Worm (Caenorhabditis elegans) whole organism, young adult: ENCODE measurements around the gene T25B2.4.

Experiments
- B0019.2 ChIP-seq: fragments of 200-800 bp; sonication (Bioruptor generic); conservative IDR thresholded peaks from 2 replicates; pipeline ENCODE4 v1.3.6; 2022; ENCODE audit warnings: missing genetic modification reagents, missing genetic modification characterization, missing compliant biosample characterization
- B0261.1 ChIP-seq: sonication (generic microtip); optimal IDR thresholded peaks from 2 replicates; lab custom pipeline; 2016; ENCODE audit warnings: mild to moderate bottlenecking, missing genetic modification characterization, moderate library complexity, missing compliant biosample characterization
- F22D6.2 ChIP-seq: sonication (generic microtip); optimal IDR thresholded peaks from 2 replicates; lab custom pipeline; 2016; ENCODE audit warnings: mild to moderate bottlenecking, missing genetic modification characterization, missing compliant biosample characterization
- F37B4.10 ChIP-seq: fragments of 200-800 bp; sonication (Bioruptor generic); IDR thresholded peaks from 2 replicates; pipeline ENCODE4 v1.3.6; 2022; ENCODE audit warnings: missing genetic modification characterization, missing compliant biosample characterization
- F39B2.1 ChIP-seq: fragments of 200-800 bp; sonication (Bioruptor generic); IDR thresholded peaks from 2 replicates; pipeline ENCODE4 v1.3.6; 2022; ENCODE audit warnings: missing genetic modification reagents, missing genetic modification characterization, missing compliant biosample characterization
- F57C9.4 ChIP-seq: sonication (generic microtip); optimal IDR thresholded peaks from 2 replicates; lab custom pipeline; 2017; ENCODE audit warnings: mild to moderate bottlenecking, missing genetic modification characterization, missing compliant biosample characterization
- K11D2.4 ChIP-seq: fragments of 200-800 bp; sonication (Bioruptor generic); IDR thresholded peaks from 2 replicates; pipeline ENCODE4 v1.3.6; 2022; ENCODE audit warnings: missing genetic modification reagents, missing genetic modification characterization, missing compliant biosample characterization
- Y53F4B.3 ChIP-seq: fragments of 200-800 bp; sonication (Bioruptor generic); IDR thresholded peaks from 2 replicates; pipeline ENCODE4 v1.3.6; 2022; ENCODE audit warnings: missing genetic modification reagents, missing genetic modification characterization, missing compliant biosample characterization
- Y56A3A.18 ChIP-seq: fragments of 200-800 bp; sonication (Bioruptor generic); IDR thresholded peaks from 2 replicates; pipeline ENCODE4 v1.3.6; 2022; ENCODE audit warnings: missing genetic modification reagents, missing genetic modification characterization, missing compliant biosample characterization
- Y79H2A.3 ChIP-seq: fragments of 200-800 bp; sonication (Bioruptor generic); conservative IDR thresholded peaks from 2 replicates; pipeline ENCODE4 v1.3.6; 2022; ENCODE audit warnings: missing genetic modification reagents, missing genetic modification characterization, missing compliant biosample characterization
- aptf-3 ChIP-seq: fragments of 200-800 bp; sonication (Bioruptor generic); IDR thresholded peaks from 2 replicates; pipeline ENCODE4 v1.3.6; 2022; ENCODE audit warnings: missing genetic modification characterization, missing compliant biosample characterization
- athp-1 ChIP-seq: sonication (generic microtip); optimal IDR thresholded peaks from 2 replicates; lab custom pipeline; 2017; ENCODE audit warnings: mild to moderate bottlenecking, missing genetic modification characterization, missing compliant biosample characterization
- ceh-91 ChIP-seq: fragments of 200-800 bp; sonication (Bioruptor generic); IDR thresholded peaks from 2 replicates; pipeline ENCODE4 v1.3.6; 2022; ENCODE audit warnings: missing genetic modification reagents, missing genetic modification characterization, missing compliant biosample characterization
- die-1 ChIP-seq: sonication (generic microtip); optimal IDR thresholded peaks from 2 replicates; lab custom pipeline; 2016; ENCODE audit warnings: missing genotype, mild to moderate bottlenecking, missing genetic modification characterization, missing compliant biosample characterization
- efl-1 ChIP-seq: fragments of 150-350 bp; optimal IDR thresholded peaks from 2 replicates; lab custom pipeline; 2014; ENCODE audit warnings: missing biosample characterization, missing genetic modification reagents, missing genetic modification characterization
- egl-18 ChIP-seq: fragments of 200-800 bp; sonication (Bioruptor generic); IDR thresholded peaks from 2 replicates; pipeline ENCODE4 v1.3.6; 2022; ENCODE audit warnings: missing genetic modification reagents, missing genetic modification characterization, missing compliant biosample characterization
- egl-44 ChIP-seq: fragments of 200-800 bp; sonication (Bioruptor generic); IDR thresholded peaks from 2 replicates; pipeline ENCODE4 v1.3.6; 2022; ENCODE audit warnings: missing genetic modification reagents, missing genetic modification characterization, missing compliant biosample characterization
- egrh-3 ChIP-seq: fragments of 200-800 bp; sonication (Bioruptor generic); IDR thresholded peaks from 2 replicates; pipeline ENCODE4 v1.3.6; 2022; ENCODE audit warnings: missing genetic modification reagents, missing genetic modification characterization, missing compliant biosample characterization
- gei-17 ChIP-seq: fragments of 200-800 bp; sonication (Bioruptor generic); optimal IDR thresholded peaks from 2 replicates; lab custom pipeline; 2018; ENCODE audit warnings: mild to moderate bottlenecking, missing genetic modification characterization, missing compliant biosample characterization
- him-1 ChIP-seq: sonication (generic microtip); optimal IDR thresholded peaks from 2 replicates; lab custom pipeline; 2016; ENCODE audit warnings: missing genotype, missing genetic modification reagents, missing genetic modification characterization, missing compliant biosample characterization
- hlh-26 ChIP-seq: fragments of 200-800 bp; sonication (Bioruptor generic); conservative IDR thresholded peaks from 2 replicates; pipeline ENCODE4 v1.3.6; 2022; ENCODE audit warnings: missing genetic modification reagents, missing genetic modification characterization, missing compliant biosample characterization
- hmg-1.2 ChIP-seq: fragments of 200-800 bp; sonication (Bioruptor generic); IDR thresholded peaks from 2 replicates; pipeline ENCODE4 v1.3.6; 2022; ENCODE audit warnings: missing genetic modification reagents, missing genetic modification characterization, missing compliant biosample characterization
- hrde-1 ChIP-seq: sonication (generic microtip); optimal IDR thresholded peaks from 2 replicates; lab custom pipeline; 2016; ENCODE audit warnings: missing genetic modification characterization, mild to moderate bottlenecking, missing compliant biosample characterization, moderate library complexity, missing genotype, missing genetic modification reagents, borderline replicate concordance
- lag-1 ChIP-seq: fragments of 200-800 bp; sonication (Bioruptor generic); IDR thresholded peaks from 2 replicates; pipeline ENCODE4 v1.3.6; 2022; ENCODE audit warnings: missing genetic modification reagents, missing genetic modification characterization, missing compliant biosample characterization
- lin-35 ChIP-seq, 3 experiments: fragments of 150-350 bp in 2 of 3; sonication (generic microtip) in 1 of 3; optimal IDR thresholded peaks; 2 replicates each; lab custom pipeline; 2014 to 2018; ENCODE audit warnings: missing biosample characterization in 3 of 3, missing genetic modification characterization in 3 of 3, missing genetic modification reagents in 3 of 3
- madf-10 ChIP-seq: sonication (generic microtip); optimal IDR thresholded peaks from 2 replicates; lab custom pipeline; 2016; ENCODE audit warnings: mild to moderate bottlenecking, missing genetic modification characterization, missing compliant biosample characterization
- madf-6 ChIP-seq: fragments of 200-800 bp; sonication (Bioruptor generic); IDR thresholded peaks from 2 replicates; pipeline ENCODE4 v1.3.6; 2022; ENCODE audit warnings: missing genetic modification reagents, missing genetic modification characterization, missing compliant biosample characterization
- mcd-1 ChIP-seq: fragments of 200-800 bp; sonication (Bioruptor generic); IDR thresholded peaks from 2 replicates; pipeline ENCODE4 v1.3.6; 2022; ENCODE audit warnings: missing genetic modification reagents, missing genetic modification characterization, missing compliant biosample characterization
- mel-28 ChIP-seq: sonication (generic microtip); optimal IDR thresholded peaks from 2 replicates; lab custom pipeline; 2016; ENCODE audit warnings: borderline replicate concordance, mild to moderate bottlenecking, missing genetic modification characterization, missing compliant biosample characterization
- nfya-1 ChIP-seq: sonication (generic microtip); optimal IDR thresholded peaks from 2 replicates; lab custom pipeline; 2017; ENCODE audit warnings: antibody characterized with exemption, missing compliant biosample characterization, missing genetic modification characterization, borderline replicate concordance; ENCODE audit not compliant: insufficient read depth
- nfyb-1 ChIP-seq: fragments of 200-800 bp; sonication (Bioruptor generic); IDR thresholded peaks from 2 replicates; pipeline ENCODE4 v1.3.6; 2022; ENCODE audit warnings: missing genetic modification reagents, missing genetic modification characterization, missing compliant biosample characterization
- pha-4 ChIP-seq: fragments of 150-350 bp; sonication (generic microtip); optimal IDR thresholded peaks from 2 replicates; lab custom pipeline; 2014; ENCODE audit warnings: missing biosample characterization, missing genetic modification reagents, missing genetic modification characterization
- rcor-1 ChIP-seq: fragments of 200-800 bp; sonication (Bioruptor generic); IDR thresholded peaks from 2 replicates; pipeline ENCODE4 v1.3.6; 2022; ENCODE audit warnings: missing genetic modification reagents, missing genetic modification characterization, missing compliant biosample characterization
- sea-2 ChIP-seq: fragments of 200-800 bp; sonication (Bioruptor generic); IDR thresholded peaks from 2 replicates; pipeline ENCODE4 v1.3.6; 2022; ENCODE audit warnings: missing genetic modification characterization, missing compliant biosample characterization
- snpc-3.4 ChIP-seq: sonication (generic microtip); optimal IDR thresholded peaks from 2 replicates; lab custom pipeline; 2017; ENCODE audit warnings: missing genetic modification characterization, mild to moderate bottlenecking, missing compliant biosample characterization, antibody characterized with exemption, moderate library complexity, missing genotype, missing genetic modification reagents
- somi-1 ChIP-seq: fragments of 200-800 bp; sonication (Bioruptor generic); optimal IDR thresholded peaks from 2 replicates; lab custom pipeline; 2018; ENCODE audit warnings: mild to moderate bottlenecking, missing genetic modification characterization, missing compliant biosample characterization
- tlf-1 ChIP-seq: fragments of 200-800 bp; sonication (Bioruptor generic); optimal IDR thresholded peaks from 2 replicates; lab custom pipeline; 2018; ENCODE audit warnings: mild to moderate bottlenecking, missing genetic modification characterization, missing compliant biosample characterization
- xnd-1 ChIP-seq: sonication (generic microtip); optimal IDR thresholded peaks from 2 replicates; lab custom pipeline; 2016; ENCODE audit warnings: missing genotype, missing genetic modification reagents, missing genetic modification characterization, missing compliant biosample characterization
- zfh-2 ChIP-seq: fragments of 200-800 bp; sonication (Bioruptor generic); conservative IDR thresholded peaks from 2 replicates; pipeline ENCODE4 v1.3.6; 2022; ENCODE audit warnings: missing genetic modification reagents, missing genetic modification characterization, missing compliant biosample characterization

The T25B2.4 gene

ce11 chrX:6180293-6180692, 2.2 kb downstream of the T25B2.4 start, which contains the start of gene T13C5.7:
Gene T13C5.7 (plus strand): TSS chrX:6180593.
- TF ChIP-seq snpc-3.4 (tag; lab: Kevin White, UChicago) (no peak), Y56A3A.18 (GFP tag; lab: Robert Waterston, UW) (no peak), athp-1 (tag; lab: Kevin White, UChicago) (no peak), F22D6.2 (no peak), him-1 (tag; lab: Kevin White, UChicago) (no peak), Y79H2A.3 (GFP tag; lab: Robert Waterston, UW) (no peak), die-1 (tag; lab: Kevin White, UChicago) (no peak), madf-6 (GFP tag; lab: Robert Waterston, UW) (no peak), xnd-1 (tag; lab: Kevin White, UChicago) (no peak), rcor-1 (GFP tag; lab: Robert Waterston, UW) (no peak), lin-35 (GFP tag; optimal IDR thresholded peaks at IDR 0.05; lab: Kevin White, UChicago) (no peak), egl-44 (no peak), mel-28 (tag; lab: Kevin White, UChicago) (no peak), aptf-3 (GFP tag; lab: Robert Waterston, UW) (no peak), hmg-1.2 (GFP tag; lab: Robert Waterston, UW) (no peak), ceh-91 (GFP tag; lab: Robert Waterston, UW) (no peak), madf-10 (no peak), B0261.1 (no peak)

- TF ChIP-seq F37B4.10 (GFP tag; lab: Robert Waterston, UW) (no peak), hrde-1 (no peak), F57C9.4 (no peak), Y53F4B.3 (GFP tag; lab: Robert Waterston, UW) (no peak), hlh-26 (GFP tag; lab: Robert Waterston, UW) (no peak), sea-2 (GFP tag; lab: Robert Waterston, UW) (no peak), gei-17 (GFP tag; lab: Kevin White, UChicago) (no peak), ceh-91 (GFP tag; lab: Robert Waterston, UW) (no peak), pha-4 (no peak), egl-18 (GFP tag; lab: Robert Waterston, UW) (no peak), tlf-1 (GFP tag; lab: Kevin White, UChicago) (no peak), egrh-3 (GFP tag; lab: Robert Waterston, UW) (no peak), mcd-1 (GFP tag; lab: Robert Waterston, UW) (no peak), B0019.2 (GFP tag; lab: Robert Waterston, UW) (no peak), nfyb-1 (no peak), aptf-3 (GFP tag; lab: Robert Waterston, UW) (no peak), lag-1 (GFP tag; lab: Robert Waterston, UW) (no peak), zfh-2 (no peak), K11D2.4 (GFP tag; lab: Robert Waterston, UW) (no peak), nfya-1 (no peak)
These were observed 6.7 kb downstream of the T25B2.4 start, which contains the start of gene T13C5.2 for ce11 chrX:6184709-6185108. Gene T13C5.2 (plus strand): TSS chrX:6185009.

- TF ChIP-seq F39B2.1 (no peak), efl-1 (GFP tag; lab: Kevin White, UChicago) (no peak), somi-1 (GFP tag; lab: Kevin White, UChicago) (no peak)
These were observed 9.8 kb downstream of the T25B2.4 start, which contains the start of gene T13C5.10 for ce11 chrX:6187848-6188247. Gene T13C5.10 (plus strand): TSS chrX:6188148.
